Worm (Caenorhabditis elegans): ENCODE data around the gene taf-2.
A peak's percentile ranks its signal among the peaks of the same experiment; 100 is the strongest.

Gene taf-2

ce11 chrIV:3545060-3545459 is 48.4 kb downstream of the taf-2 start:
- TF ChIP-seq isw-1 (GFP tag; IDR thresholded peaks at IDR 0.05) (no peak), nhr-47 (tag; optimal IDR thresholded peaks at IDR 0.05) (no peak), hpl-2 (GFP tag; optimal IDR thresholded peaks at IDR 0.05) (no peak), hlh-17 (GFP tag; optimal IDR thresholded peaks at IDR 0.05; ENCODE audit: borderline replicate concordance) (no peak)

- TF ChIP-seq alr-1 (tag; optimal IDR thresholded peaks at IDR 0.05; ENCODE audit: borderline replicate concordance) = no peak
- no peak for TF ChIP-seq sox-4 (tag; optimal IDR thresholded peaks at IDR 0.05)
- TF ChIP-seq lin-14 (GFP tag; optimal IDR thresholded peaks at IDR 0.05) = no peak
- no peak for TF ChIP-seq lir-3 (tag; optimal IDR thresholded peaks at IDR 0.05; ENCODE audit: poor library complexity)
- no peak for TF ChIP-seq nhr-84 (tag; optimal IDR thresholded peaks at IDR 0.05)
- no peak for TF ChIP-seq sptf-1 (tag; optimal IDR thresholded peaks at IDR 0.05)
- no peak for TF ChIP-seq ceh-63 (GFP tag; optimal IDR thresholded peaks at IDR 0.05)
- TF ChIP-seq C04F5.9 (tag; optimal IDR thresholded peaks at IDR 0.05) = no peak
- TF ChIP-seq nhr-71 (tag; optimal IDR thresholded peaks at IDR 0.05) = no peak
- TF ChIP-seq grh-1 (GFP tag; IDR thresholded peaks at IDR 0.05) = no peak
- no peak for TF ChIP-seq pax-3 (tag; optimal IDR thresholded peaks at IDR 0.05)
- TF ChIP-seq nhr-237 (tag; optimal IDR thresholded peaks at IDR 0.05) = no peak
- TF ChIP-seq lin-39 (tag; optimal IDR thresholded peaks at IDR 0.05) = no peak
- no peak for TF ChIP-seq lin-35 (GFP tag; optimal IDR thresholded peaks at IDR 0.05)
- no peak for TF ChIP-seq aly-2 (tag; optimal IDR thresholded peaks at IDR 0.05)
- TF ChIP-seq dsc-1 (tag; optimal IDR thresholded peaks at IDR 0.05) = no peak
- no peak for TF ChIP-seq unc-86 (tag; optimal IDR thresholded peaks at IDR 0.05)
- no peak for TF ChIP-seq aha-1 (tag; optimal IDR thresholded peaks at IDR 0.05)
- TF ChIP-seq dpl-1 (GFP tag; optimal IDR thresholded peaks at IDR 0.05) = no peak
Observed at ce11 chrIV:3539872-3540271, 53.5 kb downstream of the taf-2 start, which contains the start of gene B0212.3. B0212.3 (plus strand) TSS chrIV:3540172.

ce11 chrIV:3539253-3539652 is 54.2 kb downstream of the taf-2 start:
- TF ChIP-seq snu-23 (GFP tag; optimal IDR thresholded peaks at IDR 0.05) (peak; percentile 16), fos-1 (tag; optimal IDR thresholded peaks at IDR 0.05) (no peak), efl-1 (optimal IDR thresholded peaks at IDR 0.05) (peak; percentile 2 to 58), efl-1 (GFP tag; optimal IDR thresholded peaks at IDR 0.05 in 1 of 2) (peak in 1 of 2 experiments; percentile 54), blmp-1 (tag; optimal IDR thresholded peaks at IDR 0.05) (no peak), ztf-11 (tag; optimal IDR thresholded peaks at IDR 0.05) (no peak), tlp-1 (tag; optimal IDR thresholded peaks at IDR 0.05) (no peak), skn-1 (tag; optimal IDR thresholded peaks at IDR 0.05) (no peak), aly-2 (tag; optimal IDR thresholded peaks at IDR 0.05) (no peak), nhr-28 (tag; optimal IDR thresholded peaks at IDR 0.05) (no peak), dpl-1 (GFP tag; optimal IDR thresholded peaks at IDR 0.05) (peak; percentile 17 to 53 (median 30)), lin-35 (GFP tag; optimal IDR thresholded peaks at IDR 0.05) (peak; percentile 10 to 62), mab-9 (GFP tag; IDR thresholded peaks at IDR 0.05) (no peak), nhr-77 (tag; optimal IDR thresholded peaks at IDR 0.05) (no peak), pax-3 (tag; optimal IDR thresholded peaks at IDR 0.05) (no peak), lsy-2 (tag; optimal IDR thresholded peaks at IDR 0.05) (peak in 1 of 2 experiments; percentile 56), hlh-4 (tag; optimal IDR thresholded peaks at IDR 0.05) (no peak), unc-130 (tag; optimal IDR thresholded peaks at IDR 0.05) (no peak)

All from whole organism, L1 larva.